Worm (Caenorhabditis elegans): ENCODE data around the gene cut-3.

Gene cut-3

ce11 chrII:8484546-8484945 lies 37.9 kb upstream of the cut-3 start:
- no peak for TF ChIP-seq pag-3 (tag; optimal IDR thresholded peaks at IDR 0.05; ENCODE audit: borderline replicate concordance)
- TF ChIP-seq tbx-7 (tag; optimal IDR thresholded peaks at IDR 0.05): no peak
- peak; percentile 40 for TF ChIP-seq elt-2 (tag; optimal IDR thresholded peaks at IDR 0.05)
- TF ChIP-seq che-1 (tag; optimal IDR thresholded peaks at IDR 0.05): no peak
- no peak for TF ChIP-seq fkh-6 (tag; optimal IDR thresholded peaks at IDR 0.05)
- peak; percentile 38 for TF ChIP-seq dve-1 (tag; optimal IDR thresholded peaks at IDR 0.05)
- no peak for TF ChIP-seq ceh-34 (tag; optimal IDR thresholded peaks at IDR 0.05)

- TF ChIP-seq ceh-45 (GFP tag; IDR thresholded peaks at IDR 0.05) (no peak), hlh-30 (tag; optimal IDR thresholded peaks at IDR 0.05; ENCODE audit: insufficient read depth) (no peak), pqm-1 (tag; optimal IDR thresholded peaks at IDR 0.05) (no peak), C38D4.7 (GFP tag; optimal IDR thresholded peaks at IDR 0.05) (no peak), hlh-15 (tag; optimal IDR thresholded peaks at IDR 0.05) (no peak), hlh-13 (GFP tag; optimal IDR thresholded peaks at IDR 0.05) (no peak), che-1 (tag; optimal IDR thresholded peaks at IDR 0.05) (no peak), npax-4 (tag; optimal IDR thresholded peaks at IDR 0.05) (no peak), unc-55 (GFP tag; optimal IDR thresholded peaks at IDR 0.05) (peak; percentile 11)
Observed at ce11 chrII:8483793-8484186, 37.2 kb upstream of the cut-3 start, which contains the start of gene taap-1. taap-1 (minus strand) TSS chrII:8483871.

DNA sequence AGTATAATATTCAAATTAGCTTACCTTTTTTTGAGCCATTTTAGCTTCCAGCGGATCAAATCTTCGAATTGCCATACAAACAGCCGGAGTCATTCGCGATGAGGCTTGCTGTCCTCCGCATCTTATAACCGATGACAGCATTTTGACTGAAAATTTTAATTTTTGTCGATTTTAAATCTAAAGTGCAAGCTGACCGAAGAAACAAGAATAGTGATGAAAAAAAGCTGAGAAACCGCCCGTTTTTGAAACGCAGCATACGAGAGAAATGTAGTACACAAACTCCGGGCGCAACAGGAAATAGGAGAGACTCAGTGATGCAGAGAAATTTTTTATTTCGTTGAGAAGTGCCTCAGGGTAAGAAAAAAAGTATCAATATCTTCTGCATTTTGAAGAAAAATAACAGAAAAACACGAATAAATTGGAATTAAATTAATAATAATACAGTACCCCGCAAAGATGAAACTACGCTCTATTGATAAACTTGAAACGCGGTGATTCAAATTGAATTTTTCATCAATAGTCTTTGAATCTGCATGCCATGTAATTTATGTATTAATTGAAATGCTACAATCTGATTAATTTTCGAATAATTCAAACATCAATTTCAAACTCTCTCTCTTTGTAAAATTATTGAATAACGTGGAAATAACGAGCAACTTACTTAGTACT lies 36.6 kb upstream of the cut-3 start:
- no peak for TF ChIP-seq nhr-11 (tag; optimal IDR thresholded peaks at IDR 0.05)
- TF ChIP-seq pag-3 (tag; optimal IDR thresholded peaks at IDR 0.05; ENCODE audit: borderline replicate concordance): no peak
- peak; percentile 31 for TF ChIP-seq unc-42 (tag; optimal IDR thresholded peaks at IDR 0.05)
- TF ChIP-seq nfya-1 (tag; optimal IDR thresholded peaks at IDR 0.05): peak; percentile 0
- TF ChIP-seq dve-1 (tag; optimal IDR thresholded peaks at IDR 0.05): peak; percentile 4

DNA sequence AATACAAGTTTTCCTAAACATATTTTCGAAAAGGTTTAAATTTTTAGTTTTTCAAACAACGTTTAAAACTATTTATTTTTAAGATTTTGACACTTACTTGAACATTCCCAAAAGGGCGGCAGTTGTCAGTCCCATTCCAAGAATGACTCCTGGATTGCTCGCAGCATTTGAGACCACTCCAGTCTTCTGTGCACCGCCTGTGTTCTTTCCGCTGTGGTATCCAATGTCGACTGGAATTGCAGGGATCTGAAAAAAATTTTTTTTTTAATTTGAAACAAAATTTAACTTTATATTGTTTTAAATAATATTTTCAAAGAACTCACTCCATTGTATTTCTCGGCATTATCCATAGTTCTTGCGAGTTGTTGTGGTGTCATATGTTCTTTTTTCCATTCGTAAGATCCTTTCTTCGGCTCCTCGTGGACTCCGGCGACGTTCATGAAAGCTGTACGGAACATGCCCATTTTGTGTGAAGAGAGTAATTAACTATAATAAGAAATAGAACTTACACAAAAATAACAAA lies 35.2 kb upstream of the cut-3 start, which contains the start of gene M05D6.5:
Gene M05D6.5, minus strand, starts transcription at position 473 of the 523 bp plus-strand sequence.
- TF ChIP-seq elt-2 (tag; optimal IDR thresholded peaks at IDR 0.05): no peak
- no peak for TF ChIP-seq gmeb-2 (tag; optimal IDR thresholded peaks at IDR 0.05)
- TF ChIP-seq ceh-22 (tag; optimal IDR thresholded peaks at IDR 0.05): no peak
- no peak for TF ChIP-seq madf-2 (tag; optimal IDR thresholded peaks at IDR 0.05)
- no peak for TF ChIP-seq ceh-34 (tag; optimal IDR thresholded peaks at IDR 0.05)
- TF ChIP-seq ahr-1 (tag; optimal IDR thresholded peaks at IDR 0.05): no peak
- no peak for TF ChIP-seq ceh-31 (tag; optimal IDR thresholded peaks at IDR 0.05)
- TF ChIP-seq lim-6 (tag; optimal IDR thresholded peaks at IDR 0.05): no peak
- no peak for TF ChIP-seq dve-1 (tag; optimal IDR thresholded peaks at IDR 0.05)
- TF ChIP-seq odd-2 (tag; optimal IDR thresholded peaks at IDR 0.05): no peak
- no peak for TF ChIP-seq unc-42 (tag; optimal IDR thresholded peaks at IDR 0.05)
- no peak for TF ChIP-seq syd-9 (tag; optimal IDR thresholded peaks at IDR 0.05)
- no peak for TF ChIP-seq nfya-1 (tag; optimal IDR thresholded peaks at IDR 0.05)
- no peak for TF ChIP-seq ceh-19 (GFP tag; optimal IDR thresholded peaks at IDR 0.05)
- no peak for TF ChIP-seq ceh-18 (tag; optimal IDR thresholded peaks at IDR 0.05)
- no peak for TF ChIP-seq nhr-11 (tag; optimal IDR thresholded peaks at IDR 0.05)

ce11 chrII:8481033-8481708 lies 34.5 kb upstream of the cut-3 start:
- TF ChIP-seq hlh-30 (tag; optimal IDR thresholded peaks at IDR 0.05; ENCODE audit: insufficient read depth): no peak
- TF ChIP-seq unc-55 (GFP tag; optimal IDR thresholded peaks at IDR 0.05): peak; percentile 30
- peak; percentile 74 for TF ChIP-seq pax-1 (tag; optimal IDR thresholded peaks at IDR 0.05)
- TF ChIP-seq elt-2 (tag; optimal IDR thresholded peaks at IDR 0.05): peak; percentile 21
- TF ChIP-seq rnt-1 (tag; optimal IDR thresholded peaks at IDR 0.05): peak; percentile 11

All from whole organism, late embryonic.